Fruit fly (Drosophila melanogaster): ENCODE measurements around the gene mor.
A peak's percentile ranks its signal among the peaks of the same experiment; 100 is the strongest.

The mor gene

dm6 chr3R:15934952-15935351, 37.8 kb downstream of the mor start, which contains the start of gene Sap47 (continued):
- TF ChIP-seq trem (tag; optimal IDR thresholded peaks at IDR 0.05) (peak; percentile 20), B-H2 (GFP tag; optimal IDR thresholded peaks at IDR 0.05) (peak; percentile 41), CG10462 (GFP tag; optimal IDR thresholded peaks at IDR 0.05) (no peak), CG10274 (GFP tag; optimal IDR thresholded peaks at IDR 0.05) (no peak), Chrac-16 (GFP tag; optimal IDR thresholded peaks at IDR 0.05) (no peak), croc (GFP tag; conservative IDR thresholded peaks at IDR 0.05) (no peak), CG17912 (GFP tag; optimal IDR thresholded peaks at IDR 0.05) (no peak), Gug (GFP tag; IDR thresholded peaks at IDR 0.05) (no peak), knrl (GFP tag; IDR thresholded peaks at IDR 0.05; ENCODE audit: partially characterized antibody) (peak; percentile 77), gsb-n (tag; optimal IDR thresholded peaks at IDR 0.05) (no peak), Bgb (GFP tag; IDR thresholded peaks at IDR 0.05; ENCODE audit: partially characterized antibody) (peak; percentile 91), zfh2 (GFP tag; optimal IDR thresholded peaks at IDR 0.05) (no peak), nmo (GFP tag; optimal IDR thresholded peaks at IDR 0.05) (peak; percentile 21), grau (tag; optimal IDR thresholded peaks at IDR 0.05) (no peak), CG9817 (tag; optimal IDR thresholded peaks at IDR 0.05) (no peak), CG8765 (GFP tag; IDR thresholded peaks at IDR 0.05) (no peak), en (GFP tag; optimal IDR thresholded peaks at IDR 0.05) (no peak), CG4730 (GFP tag; IDR thresholded peaks at IDR 0.05) (no peak), grn (GFP tag; optimal IDR thresholded peaks at IDR 0.05) (no peak), CG1233 (GFP tag; optimal IDR thresholded peaks at IDR 0.05) (no peak), CG2129 (GFP tag; IDR thresholded peaks at IDR 0.05; ENCODE audit: partially characterized antibody) (peak; percentile 55), Hr78 (GFP tag; optimal IDR thresholded peaks at IDR 0.05) (no peak), CG12155 (GFP tag; optimal IDR thresholded peaks at IDR 0.05) (no peak), Dref (GFP tag; IDR thresholded peaks at IDR 0.05) (peak; percentile 64), H15 (GFP tag; IDR thresholded peaks at IDR 0.05) (no peak), tap (tag; optimal IDR thresholded peaks at IDR 0.05) (no peak), CG13287 (GFP tag; IDR thresholded peaks at IDR 0.05; ENCODE audit: partially characterized antibody) (peak; percentile 90), Lhr (GFP tag; optimal IDR thresholded peaks at IDR 0.05) (no peak), CG15479 (GFP tag; optimal IDR thresholded peaks at IDR 0.05) (peak; percentile 34), Jarid2 (GFP tag; optimal IDR thresholded peaks at IDR 0.05) (no peak), mirr (GFP tag; optimal IDR thresholded peaks at IDR 0.05) (peak; percentile 41), CG16863 (GFP tag; optimal IDR thresholded peaks at IDR 0.05) (no peak), CG12769 (tag; optimal IDR thresholded peaks at IDR 0.05) (peak; percentile 57), Xrp1 (GFP tag; IDR thresholded peaks at IDR 0.05) (no peak; the same call in 1 of the 2 replicates), stwl (tag; optimal IDR thresholded peaks at IDR 0.05) (peak; percentile 40), hbn (GFP tag; IDR thresholded peaks at IDR 0.05; ENCODE audit: partially characterized antibody) (peak; percentile 83), CG12071 (GFP tag; optimal IDR thresholded peaks at IDR 0.05) (peak; percentile 25), Vsx1 (GFP tag; optimal IDR thresholded peaks at IDR 0.05) (peak; percentile 12), tll (GFP tag; optimal IDR thresholded peaks at IDR 0.05) (no peak), Dad (GFP tag; optimal IDR thresholded peaks at IDR 0.05) (no peak), so (GFP tag; IDR thresholded peaks at IDR 0.05) (peak; percentile 18; the same call in 1 of the 3 replicates), crp (GFP tag; optimal IDR thresholded peaks at IDR 0.05) (peak; percentile 92 to 100), CG4328 (GFP tag; optimal IDR thresholded peaks at IDR 0.05) (no peak), tna (GFP tag; IDR thresholded peaks at IDR 0.05; ENCODE audit: partially characterized antibody) (peak; percentile 66), Nf-YC (tag; optimal IDR thresholded peaks at IDR 0.05) (peak; percentile 23), CG11085 (GFP tag; IDR thresholded peaks at IDR 0.05) (no peak), aop (GFP tag; IDR thresholded peaks at IDR 0.05) (no peak), HLH3B (GFP tag; IDR thresholded peaks at IDR 0.05) (no peak), CG18764 (GFP tag; optimal IDR thresholded peaks at IDR 0.05) (no peak), chn (GFP tag; optimal IDR thresholded peaks at IDR 0.05) (no peak)

All from whole organism, embryonic.